Worm (Caenorhabditis elegans): ENCODE measurements around the gene R155.3.

Gene R155.3

DNA sequence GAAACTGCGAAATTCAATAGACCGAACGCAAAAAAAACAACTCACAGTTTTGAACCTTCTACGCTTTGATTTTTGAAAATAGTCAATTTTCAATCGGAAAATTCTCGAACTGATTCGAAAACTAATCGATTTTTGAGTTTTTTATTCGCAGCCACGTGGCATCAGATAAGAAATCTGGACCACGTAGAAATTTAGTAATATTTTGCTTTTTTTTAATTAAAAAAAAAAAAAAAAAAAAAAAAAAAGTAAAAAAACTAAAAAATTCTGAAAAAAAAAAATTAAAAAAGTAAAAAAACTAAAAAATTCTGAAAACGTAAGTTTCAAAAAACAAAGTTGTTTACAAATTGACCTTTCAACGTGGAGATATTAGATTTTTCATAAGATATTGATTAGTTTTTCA, at the start of gene R155.3:
R155.3 (minus strand) TSS at position 101 of the 400 bp plus-strand sequence.
- no peak for TF ChIP-seq tbx-11 (GFP tag; IDR thresholded peaks at IDR 0.05)
- TF ChIP-seq F13C5.2 (tag; optimal IDR thresholded peaks at IDR 0.05): no peak
- TF ChIP-seq hnd-1 (tag; optimal IDR thresholded peaks at IDR 0.05): no peak
- TF ChIP-seq ama-1 (optimal IDR thresholded peaks at IDR 0.05): no peak

ce11 chrIII:2023435-2023834, 46.9 kb upstream of the R155.3 start:
- peak; percentile 56 for TF ChIP-seq ceh-36 (tag; optimal IDR thresholded peaks at IDR 0.05)

- TF ChIP-seq hmbx-1 (tag; optimal IDR thresholded peaks at IDR 0.05) (no peak), F13C5.2 (tag; optimal IDR thresholded peaks at IDR 0.05) (no peak), sea-1 (GFP tag; conservative IDR thresholded peaks at IDR 0.05) (no peak), tbx-37 (GFP tag; conservative IDR thresholded peaks at IDR 0.05) (no peak), aly-1 (tag; optimal IDR thresholded peaks at IDR 0.05) (no peak), pes-1 (GFP tag; IDR thresholded peaks at IDR 0.05) (no peak), tbx-11 (GFP tag; IDR thresholded peaks at IDR 0.05) (no peak), ama-1 (optimal IDR thresholded peaks at IDR 0.05) (no peak), flt-1 (GFP tag; IDR thresholded peaks at IDR 0.05) (no peak), ceh-36 (tag; optimal IDR thresholded peaks at IDR 0.05) (no peak), scrt-1 (GFP tag; IDR thresholded peaks at IDR 0.05) (no peak), ets-7 (tag; optimal IDR thresholded peaks at IDR 0.05) (no peak), B0310.2 (tag; optimal IDR thresholded peaks at IDR 0.05) (no peak), hnd-1 (tag; optimal IDR thresholded peaks at IDR 0.05) (no peak), tra-4 (tag; optimal IDR thresholded peaks at IDR 0.05) (no peak), ceh-13 (GFP tag; optimal IDR thresholded peaks at IDR 0.05) (no peak), hmg-4 (GFP tag; optimal IDR thresholded peaks at IDR 0.05) (no peak)
Observed at ce11 chrIII:2021495-2021894, 45.0 kb upstream of the R155.3 start, which contains the start of gene ckr-2. Gene ckr-2 (minus strand): TSS chrIII:2021595.

DNA sequence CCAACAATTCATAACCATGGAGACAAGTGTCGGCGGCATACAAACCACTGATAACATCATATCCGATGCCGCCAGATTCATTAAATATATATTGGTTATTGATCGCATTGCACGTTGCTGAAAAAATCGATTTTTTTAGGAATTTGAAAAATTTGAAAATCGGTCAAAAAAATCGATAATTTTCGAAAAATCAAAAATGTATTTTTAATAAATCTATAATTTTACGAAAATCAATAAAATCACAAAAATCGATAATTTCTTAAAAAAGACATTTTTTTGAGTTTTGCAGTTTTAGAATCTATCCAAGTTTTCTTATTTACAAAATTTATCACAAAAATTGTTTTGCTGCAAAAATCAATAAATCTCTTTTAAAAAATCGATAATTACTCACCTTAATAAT, 39.0 kb upstream of the R155.3 start:
- TF ChIP-seq B0310.2 (tag; optimal IDR thresholded peaks at IDR 0.05): no peak
- no peak for TF ChIP-seq hmg-4 (GFP tag; optimal IDR thresholded peaks at IDR 0.05)

ce11 chrIII:2013156-2013854, 36.8 kb upstream of the R155.3 start:
- TF ChIP-seq ama-1 (optimal IDR thresholded peaks at IDR 0.05): no peak
- TF ChIP-seq tra-4 (tag; optimal IDR thresholded peaks at IDR 0.05): no peak
- TF ChIP-seq ets-7 (tag; optimal IDR thresholded peaks at IDR 0.05): no peak
- no peak for TF ChIP-seq hmg-4 (GFP tag; optimal IDR thresholded peaks at IDR 0.05)
- TF ChIP-seq B0310.2 (tag; optimal IDR thresholded peaks at IDR 0.05): no peak
- no peak for TF ChIP-seq aly-1 (tag; optimal IDR thresholded peaks at IDR 0.05)
- no peak for TF ChIP-seq ceh-13 (GFP tag; optimal IDR thresholded peaks at IDR 0.05)
- no peak for TF ChIP-seq ceh-36 (tag; optimal IDR thresholded peaks at IDR 0.05)
- TF ChIP-seq scrt-1 (GFP tag; IDR thresholded peaks at IDR 0.05): no peak
- no peak for TF ChIP-seq hnd-1 (tag; optimal IDR thresholded peaks at IDR 0.05)
- TF ChIP-seq tbx-37 (GFP tag; conservative IDR thresholded peaks at IDR 0.05): no peak
- no peak for TF ChIP-seq sea-1 (GFP tag; conservative IDR thresholded peaks at IDR 0.05)
- TF ChIP-seq tbx-11 (GFP tag; IDR thresholded peaks at IDR 0.05): no peak

- TF ChIP-seq tra-4 (tag; optimal IDR thresholded peaks at IDR 0.05) (no peak), aly-1 (tag; optimal IDR thresholded peaks at IDR 0.05) (no peak), sea-1 (GFP tag; conservative IDR thresholded peaks at IDR 0.05) (no peak), hnd-1 (tag; optimal IDR thresholded peaks at IDR 0.05) (no peak), ama-1 (optimal IDR thresholded peaks at IDR 0.05) (no peak), tbx-37 (GFP tag; conservative IDR thresholded peaks at IDR 0.05) (no peak), tbx-11 (GFP tag; IDR thresholded peaks at IDR 0.05) (no peak), F13C5.2 (tag; optimal IDR thresholded peaks at IDR 0.05) (no peak), ceh-13 (GFP tag; optimal IDR thresholded peaks at IDR 0.05) (no peak), hmbx-1 (tag; optimal IDR thresholded peaks at IDR 0.05) (no peak), B0310.2 (tag; optimal IDR thresholded peaks at IDR 0.05) (no peak), flt-1 (GFP tag; IDR thresholded peaks at IDR 0.05) (no peak), pes-1 (GFP tag; IDR thresholded peaks at IDR 0.05) (no peak), ets-7 (tag; optimal IDR thresholded peaks at IDR 0.05) (no peak), hmg-4 (GFP tag; optimal IDR thresholded peaks at IDR 0.05) (no peak), ceh-36 (tag; optimal IDR thresholded peaks at IDR 0.05) (no peak), scrt-1 (GFP tag; IDR thresholded peaks at IDR 0.05) (no peak)
Observed at ce11 chrIII:2012561-2012960, 36.0 kb upstream of the R155.3 start.

ce11 chrIII:2008894-2009293, 32.4 kb upstream of the R155.3 start:
- TF ChIP-seq sea-1 (GFP tag; conservative IDR thresholded peaks at IDR 0.05) (no peak), hmbx-1 (tag; optimal IDR thresholded peaks at IDR 0.05) (no peak), scrt-1 (GFP tag; IDR thresholded peaks at IDR 0.05) (no peak), F13C5.2 (tag; optimal IDR thresholded peaks at IDR 0.05) (no peak), ceh-13 (GFP tag; optimal IDR thresholded peaks at IDR 0.05) (no peak), aly-1 (tag; optimal IDR thresholded peaks at IDR 0.05) (no peak), ets-7 (tag; optimal IDR thresholded peaks at IDR 0.05) (no peak)

DNA sequence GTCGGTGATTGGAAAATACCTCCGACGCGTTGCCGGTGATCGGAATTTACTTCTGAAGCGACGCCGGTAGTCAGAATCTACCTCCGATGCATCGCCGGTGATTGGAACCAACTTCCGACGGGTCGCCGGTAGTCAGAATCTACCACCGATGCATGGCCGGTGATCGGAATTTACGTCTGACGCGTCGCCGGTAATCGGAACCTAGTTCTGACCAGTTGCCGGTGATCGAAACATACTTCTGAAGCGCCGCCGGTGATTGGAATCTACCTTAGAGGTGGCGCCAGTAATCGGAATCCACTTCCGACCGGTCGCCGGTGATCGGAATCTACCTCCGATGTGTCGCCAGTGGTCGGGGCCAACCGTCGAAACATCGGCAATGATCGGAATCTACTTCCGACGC, 31.8 kb upstream of the R155.3 start:
- no peak for TF ChIP-seq pes-1 (GFP tag; IDR thresholded peaks at IDR 0.05)
- no peak for TF ChIP-seq tbx-37 (GFP tag; conservative IDR thresholded peaks at IDR 0.05)
- TF ChIP-seq scrt-1 (GFP tag; IDR thresholded peaks at IDR 0.05): no peak
- no peak for TF ChIP-seq hmg-4 (GFP tag; optimal IDR thresholded peaks at IDR 0.05)
- TF ChIP-seq sea-1 (GFP tag; conservative IDR thresholded peaks at IDR 0.05): no peak
- TF ChIP-seq ceh-13 (GFP tag; optimal IDR thresholded peaks at IDR 0.05): no peak
- no peak for TF ChIP-seq hmbx-1 (tag; optimal IDR thresholded peaks at IDR 0.05)

Measured in whole organism, early embryonic.